Worm (Caenorhabditis elegans) whole organism, mixed stage, embryonic: Measurements from ENCODE around the gene nhr-218.

Experiments used
- ces-1 ChIP-seq: fragments of 150-350 bp; optimal IDR thresholded peaks from 2 replicates; lab custom pipeline; 2014; ENCODE audit warnings: missing biosample characterization, missing genetic modification reagents, missing genetic modification characterization
- drap-1 ChIP-seq: fragments of 200-800 bp; sonication (Bioruptor generic); optimal IDR thresholded peaks from 3 replicates; lab custom pipeline; 2018; ENCODE audit warnings: mild to moderate bottlenecking, missing genetic modification characterization, missing compliant biosample characterization
- lsy-2 ChIP-seq: fragments of 150-350 bp; optimal IDR thresholded peaks from 2 replicates; lab custom pipeline; 2014; ENCODE audit warnings: missing biosample characterization, missing genetic modification characterization
- mab-5 ChIP-seq: fragments of 150-350 bp; optimal IDR thresholded peaks from 2 replicates; lab custom pipeline; 2014; ENCODE audit warnings: missing biosample characterization, missing genetic modification characterization
- mls-2 ChIP-seq: sonication (generic microtip); optimal IDR thresholded peaks from 2 replicates; lab custom pipeline; 2016; ENCODE audit warnings: mild to moderate bottlenecking, missing genetic modification characterization, moderate library complexity, missing compliant biosample characterization
- pha-4 ChIP-seq: fragments of 150-350 bp; optimal IDR thresholded peaks from 2 replicates; lab custom pipeline; 2018; ENCODE audit warnings: missing biosample characterization, missing genetic modification reagents, missing genetic modification characterization
- sptf-1 ChIP-seq: sonication (generic microtip); optimal IDR thresholded peaks from 2 replicates; lab custom pipeline; 2017; ENCODE audit warnings: mild to moderate bottlenecking, missing genetic modification characterization, moderate library complexity, missing compliant biosample characterization
- unc-39 ChIP-seq: fragments of 150-350 bp; optimal IDR thresholded peaks from 2 replicates; lab custom pipeline; 2014; ENCODE audit warnings: missing biosample characterization, missing genetic modification characterization
- unc-62 ChIP-seq: fragments of 150-350 bp; optimal IDR thresholded peaks from 2 replicates; lab custom pipeline; 2014; ENCODE audit warnings: missing biosample characterization, missing genetic modification reagents, missing genetic modification characterization

- TF ChIP-seq sptf-1 (tag; lab: Kevin White, UChicago) (no peak), mls-2 (tag; lab: Kevin White, UChicago) (no peak), unc-62 (GFP tag; lab: Kevin White, UChicago) (no peak), unc-39 (tag; lab: Kevin White, UChicago) (no peak), lsy-2 (tag; lab: Kevin White, UChicago) (no peak), ces-1 (no peak), drap-1 (no peak), mab-5 (tag; lab: Kevin White, UChicago) (no peak), pha-4 (tag; lab: Kevin White, UChicago) (no peak)
These were observed 23.9 kb downstream of the nhr-218 start, which contains the start of gene F28G4.2 for ce11 chrV:16282147-16282546.
